Worm (Caenorhabditis elegans): Measurements from ENCODE around the gene M02E1.4.
"Not testable (repeated sequence)": the region's sequence is repeated elsewhere in the genome, so short reads cannot be mapped to it uniquely, and the experiment has no call there.

M02E1.4 gene

DNA sequence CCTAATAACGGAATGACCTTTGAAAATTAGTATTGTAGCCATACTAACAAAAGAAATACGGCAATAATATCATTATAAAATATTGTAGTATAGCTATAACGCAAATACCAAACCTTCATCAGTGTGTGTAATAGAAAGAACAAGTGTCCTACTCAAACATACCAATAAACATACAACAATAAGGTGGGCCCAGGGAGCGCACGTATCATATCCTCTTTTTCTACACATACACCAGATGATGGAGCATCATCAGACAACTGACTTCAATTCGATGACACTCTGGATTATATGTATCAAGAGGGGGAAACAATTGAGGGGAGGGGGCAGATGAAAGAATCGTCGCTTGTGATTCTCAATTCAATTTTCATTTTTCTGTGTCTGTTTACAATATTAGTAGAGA is 12.8 kb upstream of the M02E1.4 start:
- TF ChIP-seq ZK546.5 (tag; optimal IDR thresholded peaks at IDR 0.05) (no peak), ceh-16 (tag; optimal IDR thresholded peaks at IDR 0.05) (no peak), ztf-11 (tag; optimal IDR thresholded peaks at IDR 0.05) (no peak), R02D3.7 (tag; optimal IDR thresholded peaks at IDR 0.05) (no peak), pha-4 (tag; optimal IDR thresholded peaks at IDR 0.05) (no peak), nhr-77 (tag; optimal IDR thresholded peaks at IDR 0.05) (no peak), jun-1 (tag; optimal IDR thresholded peaks at IDR 0.05) (no peak), ceh-28 (tag; optimal IDR thresholded peaks at IDR 0.05) (no peak), hmg-11 (tag; optimal IDR thresholded peaks at IDR 0.05) (no peak), nhr-25 (tag; optimal IDR thresholded peaks at IDR 0.05) (no peak), egl-5 (tag; optimal IDR thresholded peaks at IDR 0.05) (no peak), tbx-2 (tag; optimal IDR thresholded peaks at IDR 0.05) (no peak), nhr-11 (tag; optimal IDR thresholded peaks at IDR 0.05) (no peak), ceh-9 (tag; optimal IDR thresholded peaks at IDR 0.05) (no peak), pqm-1 (tag; optimal IDR thresholded peaks at IDR 0.05) (no peak), nhr-76 (tag; optimal IDR thresholded peaks at IDR 0.05) (no peak), elt-2 (tag; optimal IDR thresholded peaks at IDR 0.05) (no peak), mml-1 (tag; optimal IDR thresholded peaks at IDR 0.05) (no peak)

DNA sequence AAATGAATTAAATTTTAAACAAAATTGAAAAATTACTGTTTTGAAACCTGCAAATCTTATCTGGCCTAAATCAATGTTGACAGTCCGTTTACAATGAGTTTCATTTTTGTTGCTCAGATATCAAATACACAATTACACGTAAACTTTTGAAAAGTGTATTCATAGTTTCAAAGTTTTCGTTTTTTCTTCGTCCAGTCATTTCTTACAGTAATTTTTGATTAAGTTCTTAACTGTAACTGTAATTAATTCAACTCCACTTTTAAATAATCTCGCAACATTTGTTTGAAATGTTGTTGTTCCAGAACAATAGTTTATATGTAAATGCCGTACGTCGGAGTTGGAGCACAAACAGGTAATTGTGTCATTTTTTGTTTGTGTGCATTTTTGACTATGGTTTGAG is 11.5 kb upstream of the M02E1.4 start, which contains the start of gene gcp-2.1:
Gene gcp-2.1, plus strand, starts transcription at position 301 of the 400 bp plus-strand sequence.
- no peak for TF ChIP-seq nhr-77 (tag; optimal IDR thresholded peaks at IDR 0.05)

- TF ChIP-seq pqm-1 (tag; optimal IDR thresholded peaks at IDR 0.05), result no peak
- TF ChIP-seq fkh-10 (GFP tag; optimal IDR thresholded peaks at IDR 0.05), result peak; percentile 94
- no peak for TF ChIP-seq nhr-12 (tag; optimal IDR thresholded peaks at IDR 0.05)
Observed at ce11 chrX:305057-305456, 8.0 kb upstream of the M02E1.4 start.

DNA sequence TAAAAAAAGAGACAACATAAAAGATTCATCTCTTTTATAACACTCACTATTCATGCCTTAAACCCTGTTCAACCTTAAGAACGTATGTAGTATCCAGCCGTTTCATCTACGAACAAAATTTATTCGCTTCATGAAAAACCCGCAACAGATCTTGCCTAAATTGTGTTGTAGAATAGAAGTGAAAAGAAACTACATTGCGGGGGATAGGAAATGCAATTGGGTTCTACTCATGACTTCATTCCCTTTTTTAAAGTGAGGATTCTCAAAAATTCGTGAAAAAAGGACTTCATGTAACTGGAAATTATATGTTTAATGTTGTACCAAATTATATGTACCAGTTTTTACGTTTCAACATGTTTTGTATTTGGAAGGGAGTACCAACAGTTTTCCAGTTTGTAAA is 4.0 kb upstream of the M02E1.4 start:
- peak; percentile 36 for TF ChIP-seq fkh-10 (GFP tag; optimal IDR thresholded peaks at IDR 0.05)
- no peak for TF ChIP-seq ceh-28 (tag; optimal IDR thresholded peaks at IDR 0.05)

- TF ChIP-seq nhr-25 (tag; optimal IDR thresholded peaks at IDR 0.05), result no peak
- TF ChIP-seq ceh-9 (tag; optimal IDR thresholded peaks at IDR 0.05), result no peak
- no peak for TF ChIP-seq unc-62 (GFP tag; optimal IDR thresholded peaks at IDR 0.05)
- no peak for TF ChIP-seq pha-4 (tag; optimal IDR thresholded peaks at IDR 0.05)
- TF ChIP-seq nhr-77 (tag; optimal IDR thresholded peaks at IDR 0.05), result no peak
- no peak for TF ChIP-seq nhr-43 (tag; optimal IDR thresholded peaks at IDR 0.05; ENCODE audit: poor library complexity, severe bottlenecking)
- TF ChIP-seq R02D3.7 (tag; optimal IDR thresholded peaks at IDR 0.05), result no peak
- no peak for TF ChIP-seq ztf-4 (tag; optimal IDR thresholded peaks at IDR 0.05)
- no peak for TF ChIP-seq ceh-16 (tag; optimal IDR thresholded peaks at IDR 0.05)
- TF ChIP-seq elt-3 (tag; optimal IDR thresholded peaks at IDR 0.05), result no peak
- TF ChIP-seq lsy-12 (tag; optimal IDR thresholded peaks at IDR 0.05), result no peak
- TF ChIP-seq fos-1 (tag; optimal IDR thresholded peaks at IDR 0.05), result no peak
- TF ChIP-seq ceh-28 (tag; optimal IDR thresholded peaks at IDR 0.05), result no peak
Observed at ce11 chrX:311211-311610, 1.9 kb upstream of the M02E1.4 start, which contains the start of gene nlp-64. nlp-64 (minus strand) TSS chrX:311311.

DNA sequence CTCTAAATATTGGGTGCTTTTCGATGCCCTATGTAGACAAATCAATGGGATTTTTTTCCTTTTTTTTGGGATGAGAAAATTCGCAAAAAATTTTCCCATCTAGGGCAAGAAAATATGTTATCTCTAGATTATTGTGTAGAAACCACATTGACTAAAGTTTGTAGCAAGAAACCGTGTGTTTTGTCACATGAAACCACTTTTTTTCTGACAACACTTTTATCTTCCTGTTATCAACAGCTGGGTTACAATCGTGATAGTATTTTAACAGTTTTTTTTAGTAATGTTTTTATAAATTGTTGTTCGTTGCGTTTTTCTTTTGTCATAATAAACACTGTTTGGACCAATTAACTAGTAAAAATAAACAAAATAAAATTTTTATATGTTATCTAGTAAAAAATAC is 836 bp upstream of the M02E1.4 start:
- TF ChIP-seq skn-1 (tag; optimal IDR thresholded peaks at IDR 0.05) (no peak), pqm-1 (tag; optimal IDR thresholded peaks at IDR 0.05) (peak; percentile 20), nhr-43 (tag; optimal IDR thresholded peaks at IDR 0.05; ENCODE audit: poor library complexity, severe bottlenecking) (no peak), elt-2 (tag; optimal IDR thresholded peaks at IDR 0.05) (peak; percentile 21)

DNA sequence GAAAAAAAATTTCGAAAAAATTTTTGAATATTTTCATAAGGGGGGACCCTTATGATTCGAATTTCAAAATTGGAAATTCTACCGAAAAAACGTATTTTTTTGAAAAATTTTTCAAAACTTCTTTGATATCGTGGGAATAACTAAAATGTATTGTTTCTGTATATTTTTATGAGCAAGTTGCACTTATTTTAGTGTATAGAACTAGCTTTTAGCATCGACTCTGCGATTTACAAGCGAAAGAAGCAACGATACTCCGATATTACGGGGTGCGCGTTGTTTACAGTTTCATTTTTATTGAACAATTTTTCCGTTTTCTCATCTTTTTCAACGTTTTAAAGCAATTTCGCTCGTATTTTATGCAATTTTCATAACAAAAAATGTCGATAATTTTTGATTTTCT is 9.1 kb downstream of the M02E1.4 start, which contains the start of gene M02E1.3:
Gene M02E1.3, plus strand, starts transcription at position 301 of the 400 bp plus-strand sequence.
- TF ChIP-seq nhr-43 (tag; optimal IDR thresholded peaks at IDR 0.05; ENCODE audit: poor library complexity, severe bottlenecking); nhr-67 (tag; optimal IDR thresholded peaks at IDR 0.05); pqm-1 (tag; optimal IDR thresholded peaks at IDR 0.05): not testable (repeated sequence)

All from whole organism, L3 larva.